Fruit fly (Drosophila melanogaster) whole organism, wandering third instar larva: Measurements from ENCODE around the gene ova.

Source experiments
- CG32264 ChIP-seq: fragments of 200-800 bp; sonication (Bioruptor generic); optimal IDR thresholded peaks from 2 replicates; lab custom pipeline; 2016; ENCODE audit warnings: missing biosample characterization, missing genetic modification characterization
- CrebA ChIP-seq: fragments of 200-800 bp; sonication (Bioruptor generic); optimal IDR thresholded peaks from 2 replicates; lab custom pipeline; 2016; ENCODE audit warnings: missing biosample characterization, mild to moderate bottlenecking, missing genetic modification characterization, borderline replicate concordance
- Dif ChIP-seq: fragments of 200-275, 200-300 bp; sonication (Bioruptor generic); optimal IDR thresholded peaks from 2 replicates; lab custom pipeline; 2018; ENCODE audit warnings: missing biosample characterization, missing genetic modification characterization; ENCODE audit not compliant: partially characterized antibody
- Vsx2 ChIP-seq: fragments of 200-300, 225-300 bp; sonication (Bioruptor generic); optimal IDR thresholded peaks from 2 replicates; lab custom pipeline; 2018; ENCODE audit warnings: missing biosample characterization, missing genetic modification characterization; ENCODE audit not compliant: partially characterized antibody
- dl ChIP-seq, 2 experiments: fragments of 175-275, 200-275 bp in 1 of 2; fragments of 200-275 bp in 1 of 2; sonication (Bioruptor generic); optimal IDR thresholded peaks; lab custom pipeline; 2018; ENCODE audit warnings: mild to moderate bottlenecking in 2 of 2, missing biosample characterization in 2 of 2, missing genetic modification characterization in 2 of 2, moderate library complexity in 2 of 2; ENCODE audit not compliant: partially characterized antibody in 2 of 2, insufficient read depth in 1 of 2
- h ChIP-seq: fragments of 200-800 bp; sonication (Bioruptor generic); optimal IDR thresholded peaks from 3 replicates; lab custom pipeline; 2016; ENCODE audit warnings: missing biosample characterization, mild to moderate bottlenecking, missing genetic modification characterization
- woc ChIP-seq: sonication (Bioruptor generic); optimal IDR thresholded peaks from 2 replicates; lab custom pipeline; 2016; ENCODE audit warnings: missing biosample characterization, mild to moderate bottlenecking, missing genetic modification characterization

- TF ChIP-seq dl (GFP tag; optimal IDR thresholded peaks at IDR 0.05; lab: Kevin White, UChicago; ENCODE audit: insufficient read depth in 1 of 2, partially characterized antibody in 2 of 2), result peak in 1 of 2 experiments; percentile 22
- no peak for TF ChIP-seq woc (GFP tag; lab: Kevin White, UChicago)
- no peak for TF ChIP-seq CrebA
- TF ChIP-seq CG32264 (GFP tag; lab: Kevin White, UChicago), result no peak
- no peak for TF ChIP-seq h (GFP tag; lab: Kevin White, UChicago)
- TF ChIP-seq Dif (GFP tag; lab: Kevin White, UChicago), result no peak
- TF ChIP-seq Vsx2 (GFP tag; lab: Kevin White, UChicago), result no peak
These were observed 31.9 kb upstream of the ova start, which contains the start of gene Rsf1 for dm6 chr2L:10263343-10263744.
